Fruit fly (Drosophila melanogaster): ENCODE results near the gene ph-p.

- TF ChIP-seq Pif1A (GFP tag; optimal IDR thresholded peaks at IDR 0.05): no peak
- no peak for TF ChIP-seq CG14655 (GFP tag; optimal IDR thresholded peaks at IDR 0.05)
- no peak for TF ChIP-seq Ets98B (GFP tag; IDR thresholded peaks at IDR 0.05)
- TF ChIP-seq CG17806 (tag; optimal IDR thresholded peaks at IDR 0.05): no peak
- no peak for TF ChIP-seq fd96Ca (GFP tag; IDR thresholded peaks at IDR 0.05)
- TF ChIP-seq CG10348 (GFP tag; IDR thresholded peaks at IDR 0.05): no peak
These were observed 22.8 kb upstream of the ph-p start for dm6 chrX:2161020-2161419.

Measured in whole organism, pupa.